Worm (Caenorhabditis elegans) whole organism, L4/young adult: Measurements from ENCODE around the gene srh-23.

Experiments used
- W03F9.2 ChIP-seq: fragments of 150-350 bp; optimal IDR thresholded peaks from 2 replicates; lab custom pipeline; 2014; ENCODE audit warnings: missing biosample characterization, missing genetic modification characterization
- dao-5 ChIP-seq: sonication (generic microtip); optimal IDR thresholded peaks from 2 replicates; lab custom pipeline; 2016; ENCODE audit warnings: missing genotype, missing genetic modification characterization, moderate library complexity, missing compliant biosample characterization
- him-1 ChIP-seq: sonication (generic microtip); optimal IDR thresholded peaks from 2 replicates; lab custom pipeline; 2016; ENCODE audit warnings: missing genotype, missing genetic modification reagents, missing genetic modification characterization, missing compliant biosample characterization

DNA sequence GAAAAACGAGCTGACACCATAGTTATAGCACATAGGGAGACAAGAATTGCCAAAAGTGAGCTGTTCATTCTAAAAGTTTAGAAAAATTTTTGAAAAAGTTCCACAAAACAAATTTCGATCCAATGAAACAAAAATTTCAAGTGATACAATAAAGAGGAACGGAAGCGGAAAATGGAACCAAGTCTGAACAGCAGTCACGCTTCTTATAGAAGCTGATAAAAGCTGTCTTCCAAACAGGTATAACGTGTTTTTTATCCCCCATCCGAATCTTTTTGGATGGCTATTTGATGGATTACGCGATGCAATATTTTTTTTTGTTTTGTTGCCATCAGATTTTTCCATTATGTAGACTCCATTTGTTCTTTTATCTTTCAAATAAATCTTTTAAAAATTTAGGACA is 8.6 kb upstream of the srh-23 start, which contains the start of gene H23N18.5:
- TF ChIP-seq him-1 (tag; lab: Kevin White, UChicago) (no peak), dao-5 (tag; lab: Kevin White, UChicago) (no peak), W03F9.2 (tag; lab: Kevin White, UChicago) (no peak)
